Worm (Caenorhabditis elegans): ENCODE measurements around the gene puf-3.

DNA sequence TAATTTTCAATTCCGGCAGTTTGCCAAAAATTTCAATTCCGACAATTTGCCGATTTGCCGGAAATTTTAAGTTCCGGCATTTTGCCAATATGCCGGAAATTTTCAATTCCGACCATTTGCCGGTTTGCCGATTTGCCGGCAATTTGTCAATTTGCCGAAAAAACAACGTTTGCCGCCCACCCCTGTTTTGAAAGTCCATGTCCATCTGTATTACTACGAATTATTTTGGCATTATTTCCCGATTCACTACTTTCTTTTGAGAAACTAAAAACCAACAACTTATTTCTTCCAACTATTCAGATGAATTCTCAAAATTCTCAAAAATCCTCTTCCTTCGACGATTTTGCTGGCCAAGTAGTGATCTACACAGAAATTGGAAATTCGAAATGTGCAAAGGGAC, 19.7 kb downstream of the puf-3 start, which contains the start of gene Y45F10A.7:
- TF ChIP-seq sdz-38 (tag; optimal IDR thresholded peaks at IDR 0.05): no peak
- no peak for TF ChIP-seq rec-8 (tag; optimal IDR thresholded peaks at IDR 0.05)
- no peak for TF ChIP-seq snpc-4 (GFP tag; optimal IDR thresholded peaks at IDR 0.05)
- no peak for TF ChIP-seq snpc-4 (tag; optimal IDR thresholded peaks at IDR 0.05)
- TF ChIP-seq F49E8.2 (tag; optimal IDR thresholded peaks at IDR 0.05; ENCODE audit: insufficient read depth): no peak

Data from whole organism, young adult.